Worm (Caenorhabditis elegans): ENCODE measurements around the gene cin-4.
"Not testable (repeated sequence)": the region's sequence is repeated elsewhere in the genome, so short reads cannot be mapped to it uniquely, and the experiment has no call there.

ce11 chrII:7084021-7084420 lies 45.9 kb downstream of the cin-4 start, which contains the start of the genes T02G5.14 and T02G5.15:
- not testable (repeated sequence) for TF ChIP-seq fos-1 (tag; optimal IDR thresholded peaks at IDR 0.05); ceh-44 (GFP tag; IDR thresholded peaks at IDR 0.05)

Data from whole organism, L4 larva.